Fruit fly (Drosophila melanogaster) whole organism, embryonic: Measurements from ENCODE around the gene Ire1.
A peak's percentile ranks its signal among the peaks of the same experiment; 100 is the strongest.

Experiments used
- Asciz ChIP-seq: fragments of 200-800 bp; sonication (Bioruptor generic); optimal IDR thresholded peaks from 2 replicates; lab custom pipeline; 2017; ENCODE audit warnings: missing biosample characterization, mild to moderate bottlenecking, missing genetic modification characterization, missing genetic modification reagents
- C15 ChIP-seq: fragments of 200-800 bp; sonication (Bioruptor generic); IDR thresholded peaks from 3 replicates; pipeline ENCODE4 v1.3.6; 2022; ENCODE audit warnings: missing biosample characterization, missing genetic modification characterization
- CG1529 ChIP-seq: fragments of 200-800 bp; sonication (Bioruptor generic); optimal IDR thresholded peaks from 3 replicates; lab custom pipeline; 2018; ENCODE audit warnings: missing biosample characterization, missing genetic modification characterization
- CG1603 ChIP-seq: fragments of 200-800 bp; sonication (Bioruptor generic); optimal IDR thresholded peaks from 2 replicates; lab custom pipeline; 2019; ENCODE audit warnings: missing biosample characterization, mild to moderate bottlenecking, missing genetic modification characterization, moderate library complexity
- CG17612 ChIP-seq: fragments of 200-800 bp; sonication (Bioruptor generic); IDR thresholded peaks from 2 replicates; pipeline ENCODE4 v1.3.6; 2022; ENCODE audit warnings: missing biosample characterization, missing genetic modification characterization
- CG17829 ChIP-seq: fragments of 200-800 bp; optimal IDR thresholded peaks from 2 replicates; lab custom pipeline; 2019; ENCODE audit warnings: missing biosample characterization, mild to moderate bottlenecking, missing genetic modification characterization, moderate library complexity
- CG18262 ChIP-seq: fragments of 200-800 bp; optimal IDR thresholded peaks from 3 replicates; lab custom pipeline; 2019; ENCODE audit warnings: missing biosample characterization, mild to moderate bottlenecking, missing genetic modification characterization, moderate library complexity
- CG2116 ChIP-seq: fragments of 200-800 bp; sonication (Bioruptor generic); optimal IDR thresholded peaks from 3 replicates; lab custom pipeline; 2018; ENCODE audit warnings: missing biosample characterization, mild to moderate bottlenecking, missing genetic modification characterization
- CG2712 ChIP-seq: fragments of 200-800 bp; optimal IDR thresholded peaks from 3 replicates; lab custom pipeline; 2019; ENCODE audit warnings: missing biosample characterization, mild to moderate bottlenecking, missing genetic modification characterization, moderate library complexity
- CG3163 ChIP-seq: fragments of 200-800 bp; sonication (Bioruptor generic); optimal IDR thresholded peaks from 3 replicates; lab custom pipeline; 2016; ENCODE audit warnings: missing biosample characterization, missing genetic modification characterization
- CG34224 ChIP-seq: fragments of 200-800 bp; sonication (Bioruptor generic); IDR thresholded peaks from 3 replicates; pipeline ENCODE4 v1.3.6; 2022; ENCODE audit warnings: missing biosample characterization, missing genetic modification characterization; ENCODE audit not compliant: partially characterized antibody
- CG43689 ChIP-seq: fragments of 200-800 bp; sonication (Bioruptor generic); IDR thresholded peaks from 2 replicates; pipeline ENCODE4 v1.3.6; 2022; ENCODE audit warnings: missing biosample characterization, missing genetic modification characterization
- CG7963 ChIP-seq: fragments of 200-800 bp; sonication (Bioruptor generic); IDR thresholded peaks from 3 replicates; pipeline ENCODE4 v1.3.6; 2022; ENCODE audit warnings: missing biosample characterization, missing genetic modification characterization; ENCODE audit not compliant: partially characterized antibody
- CG8359 ChIP-seq: fragments of 200-800 bp; sonication (Bioruptor generic); optimal IDR thresholded peaks from 2 replicates; lab custom pipeline; 2017; ENCODE audit warnings: missing biosample characterization, mild to moderate bottlenecking, missing genetic modification characterization, borderline replicate concordance
- CG8924 ChIP-seq: fragments of 200-800 bp; optimal IDR thresholded peaks from 3 replicates; lab custom pipeline; 2019; ENCODE audit warnings: missing biosample characterization, mild to moderate bottlenecking, missing genetic modification characterization, moderate library complexity
- CG8944 ChIP-seq: fragments of 200-800 bp; sonication (Bioruptor generic); optimal IDR thresholded peaks from 3 replicates; lab custom pipeline; 2016; ENCODE audit warnings: missing biosample characterization, missing genetic modification characterization
- CG9817 ChIP-seq: fragments of 200-800 bp; sonication (Bioruptor generic); optimal IDR thresholded peaks from 2 replicates; lab custom pipeline; 2018; ENCODE audit warnings: missing biosample characterization, mild to moderate bottlenecking, missing genetic modification characterization, moderate library complexity
- D19A ChIP-seq: fragments of 200-800 bp; optimal IDR thresholded peaks from 3 replicates; lab custom pipeline; 2019; ENCODE audit warnings: missing biosample characterization, mild to moderate bottlenecking, missing genetic modification characterization, moderate library complexity
- Deaf1 ChIP-seq: fragments of 200-800 bp; optimal IDR thresholded peaks from 3 replicates; lab custom pipeline; 2019; ENCODE audit warnings: missing biosample characterization, mild to moderate bottlenecking, missing genetic modification characterization, moderate library complexity
- Dip3 ChIP-seq: fragments of 200-800 bp; sonication (Bioruptor generic); optimal IDR thresholded peaks from 3 replicates; lab custom pipeline; 2016; ENCODE audit warnings: missing biosample characterization, missing genetic modification characterization
- Ets97D ChIP-seq: fragments of 200-800 bp; sonication (Bioruptor generic); optimal IDR thresholded peaks from 3 replicates; lab custom pipeline; 2016; ENCODE audit warnings: missing biosample characterization, missing genetic modification characterization
- Gsc ChIP-seq: fragments of 200-800 bp; sonication (Bioruptor generic); IDR thresholded peaks from 2 replicates; pipeline ENCODE4 v1.3.6; 2022; ENCODE audit warnings: missing biosample characterization, missing genetic modification characterization
- H15 ChIP-seq: fragments of 200-800 bp; sonication (Bioruptor generic); IDR thresholded peaks from 3 replicates; pipeline ENCODE4 v1.3.6; 2022; ENCODE audit warnings: missing biosample characterization, missing genetic modification characterization
- HLHmδ ChIP-seq: fragments of 200-800 bp; sonication (Bioruptor generic); optimal IDR thresholded peaks from 2 replicates; lab custom pipeline; 2018; ENCODE audit warnings: missing biosample characterization, mild to moderate bottlenecking, missing genetic modification characterization, moderate library complexity
- Hr3 ChIP-seq: fragments of 200-800 bp; sonication (Bioruptor generic); optimal IDR thresholded peaks from 3 replicates; lab custom pipeline; 2016; ENCODE audit warnings: missing biosample characterization, missing genetic modification characterization
- Hr78 ChIP-seq, 2 experiments: fragments of 200-800 bp in 1 of 2; fragments of >200 bp in 1 of 2; sonication (Bioruptor generic) in 1 of 2; optimal IDR thresholded peaks; 2 replicates each; lab custom pipeline; 2017 to 2019; ENCODE audit warnings: missing biosample characterization in 2 of 2, missing genetic modification characterization in 2 of 2, mild to moderate bottlenecking in 1 of 2, moderate library complexity in 1 of 2
- Med ChIP-seq: fragments of 200-800 bp; sonication (Bioruptor generic); peaks from one replicate; lab custom pipeline; 2016; ENCODE audit warnings: missing biosample characterization, missing genetic modification characterization, mild to moderate bottlenecking, inconsistent platforms, moderate library complexity
- Nf-YB ChIP-seq: fragments of 200-800 bp; sonication (Bioruptor generic); optimal IDR thresholded peaks from 3 replicates; lab custom pipeline; 2019; ENCODE audit warnings: missing biosample characterization, mild to moderate bottlenecking, missing genetic modification characterization, moderate library complexity
- Opbp ChIP-seq: fragments of 200-800 bp; sonication (Bioruptor generic); IDR thresholded peaks from 3 replicates; pipeline ENCODE4 v1.3.6; 2022; ENCODE audit warnings: missing biosample characterization, missing genetic modification characterization; ENCODE audit not compliant: partially characterized antibody
- Rfx ChIP-seq: fragments of 200-800 bp; sonication (Bioruptor generic); IDR thresholded peaks from 2 replicates; pipeline ENCODE4 v1.3.6; 2022; ENCODE audit warnings: missing biosample characterization, missing genetic modification characterization
- Rx ChIP-seq: fragments of 200-800 bp; sonication (Bioruptor generic); IDR thresholded peaks from 2 replicates; pipeline ENCODE4 v1.3.6; 2022; ENCODE audit warnings: missing biosample characterization, missing genetic modification characterization
- Scr ChIP-seq: fragments of 200-800 bp; sonication (Bioruptor generic); IDR thresholded peaks from 2 replicates; pipeline ENCODE4 v1.3.6; 2022; ENCODE audit warnings: missing biosample characterization, missing genetic modification characterization; ENCODE audit not compliant: partially characterized antibody
- Ssrp ChIP-seq: fragments of 200-800 bp; sonication (Bioruptor generic); optimal IDR thresholded peaks from 2 replicates; lab custom pipeline; 2018; ENCODE audit warnings: missing biosample characterization, mild to moderate bottlenecking, missing genetic modification characterization, moderate library complexity
- ewg ChIP-seq: fragments of 200-800 bp; sonication (Bioruptor generic); optimal IDR thresholded peaks from 3 replicates; lab custom pipeline; 2017; ENCODE audit warnings: mild to moderate bottlenecking, missing biosample characterization, missing genetic modification reagents, missing genetic modification characterization
- ftz-f1 ChIP-seq: fragments of 200-800 bp; sonication (Bioruptor generic); optimal IDR thresholded peaks from 2 replicates; lab custom pipeline; 2016; ENCODE audit warnings: missing biosample characterization, missing genetic modification characterization
- gem ChIP-seq: fragments of 200-800 bp; sonication (Bioruptor generic); optimal IDR thresholded peaks from 2 replicates; lab custom pipeline; 2019; ENCODE audit warnings: missing biosample characterization, mild to moderate bottlenecking, missing genetic modification characterization, moderate library complexity
- jing ChIP-seq: fragments of 200-800 bp; sonication (Bioruptor generic); optimal IDR thresholded peaks from 2 replicates; lab custom pipeline; 2018; ENCODE audit warnings: missing biosample characterization, mild to moderate bottlenecking, missing genetic modification characterization
- kni ChIP-seq: fragments of 200-800 bp; sonication (Bioruptor generic); optimal IDR thresholded peaks from 3 replicates; lab custom pipeline; 2017; ENCODE audit warnings: mild to moderate bottlenecking, missing biosample characterization, missing genetic modification reagents, missing genetic modification characterization
- knrl ChIP-seq: fragments of 200-800 bp; sonication (Bioruptor generic); IDR thresholded peaks from 3 replicates; pipeline ENCODE4 v1.3.6; 2022; ENCODE audit warnings: missing biosample characterization, missing genetic modification characterization; ENCODE audit not compliant: partially characterized antibody
- nerfin-1 ChIP-seq: fragments of 200-800 bp; sonication (Bioruptor generic); optimal IDR thresholded peaks from 3 replicates; lab custom pipeline; 2019; ENCODE audit warnings: missing biosample characterization, mild to moderate bottlenecking, missing genetic modification characterization, moderate library complexity
- org-1 ChIP-seq: fragments of 200-800 bp; sonication (Bioruptor generic); optimal IDR thresholded peaks from 2 replicates; lab custom pipeline; 2017; ENCODE audit warnings: missing biosample characterization, missing genetic modification characterization
- pb ChIP-seq: fragments of 200-800 bp; sonication (Bioruptor generic); optimal IDR thresholded peaks from 3 replicates; lab custom pipeline; 2016; ENCODE audit warnings: missing biosample characterization, missing genetic modification characterization
- phol ChIP-seq: fragments of 200-800 bp; sonication (Bioruptor generic); optimal IDR thresholded peaks from 3 replicates; lab custom pipeline; 2018; ENCODE audit warnings: missing biosample characterization, mild to moderate bottlenecking, missing genetic modification characterization, moderate library complexity
- row ChIP-seq: fragments of 200-800 bp; sonication (Bioruptor generic); IDR thresholded peaks from 3 replicates; pipeline ENCODE4 v1.3.6; 2022; ENCODE audit warnings: missing biosample characterization, missing genetic modification characterization
- scrt ChIP-seq: fragments of 200-800 bp; sonication (Bioruptor generic); optimal IDR thresholded peaks from 2 replicates; lab custom pipeline; 2018; ENCODE audit warnings: missing biosample characterization, mild to moderate bottlenecking, missing genetic modification characterization, moderate library complexity
- slp2 ChIP-seq: fragments of 200-800 bp; sonication (Bioruptor generic); optimal IDR thresholded peaks from 2 replicates; lab custom pipeline; 2016; ENCODE audit warnings: missing biosample characterization, missing genetic modification characterization
- sna ChIP-seq: fragments of 200-800 bp; sonication (Bioruptor generic); IDR thresholded peaks from 2 replicates; pipeline ENCODE4 v1.3.6; 2022; ENCODE audit warnings: missing biosample characterization, missing genetic modification characterization; ENCODE audit not compliant: partially characterized antibody
- sr ChIP-seq: fragments of 200-800 bp; sonication (Bioruptor generic); IDR thresholded peaks from 3 replicates; pipeline ENCODE4 v1.3.6; 2022; ENCODE audit warnings: missing biosample characterization, missing genetic modification characterization
- usp ChIP-seq: fragments of >200 bp; optimal IDR thresholded peaks from 2 replicates; lab custom pipeline; 2017; ENCODE audit warnings: missing biosample characterization, missing genetic modification characterization
- vvl ChIP-seq: fragments of 200-800 bp; sonication (Bioruptor generic); IDR thresholded peaks from 2 replicates; pipeline ENCODE4 v1.3.6; 2022; ENCODE audit warnings: missing biosample characterization, missing genetic modification characterization
- zf30C ChIP-seq: fragments of 200-800 bp; sonication (Bioruptor generic); optimal IDR thresholded peaks from 3 replicates; lab custom pipeline; 2018; ENCODE audit warnings: missing biosample characterization, mild to moderate bottlenecking, missing genetic modification characterization

Gene Ire1

dm6 chr3R:19820994-19821393 is 40.1 kb downstream of the Ire1 start (continued):
- TF ChIP-seq pb (GFP tag; lab: Kevin White, UChicago), result no peak
- peak; percentile 14 for TF ChIP-seq CG17829
- no peak for TF ChIP-seq vvl (GFP tag; lab: Robert Waterston, UW)
- TF ChIP-seq CG1529 (GFP tag; lab: Kevin White, UChicago), result no peak
- no peak for TF ChIP-seq usp (GFP tag; lab: Kevin White, UChicago)
- TF ChIP-seq CG8359 (GFP tag; lab: Kevin White, UChicago), result no peak
- TF ChIP-seq zf30C, result peak; percentile 13
- no peak for TF ChIP-seq Nf-YB (GFP tag; lab: Kevin White, UChicago)
- TF ChIP-seq sr (GFP tag; lab: Robert Waterston, UW), result no peak
- no peak for TF ChIP-seq Gsc (GFP tag; lab: Robert Waterston, UW)
- no peak for TF ChIP-seq CG17612 (GFP tag; lab: Robert Waterston, UW)
- TF ChIP-seq Rx (GFP tag; lab: Robert Waterston, UW), result no peak
- TF ChIP-seq CG2116 (GFP tag; lab: Kevin White, UChicago), result no peak
- TF ChIP-seq CG9817 (tag; lab: Kevin White, UChicago), result no peak
- TF ChIP-seq kni, result no peak
- TF ChIP-seq H15 (GFP tag; lab: Robert Waterston, UW), result no peak
- no peak for TF ChIP-seq CG43689 (GFP tag; lab: Robert Waterston, UW)
- TF ChIP-seq phol (tag; lab: Kevin White, UChicago), result peak; percentile 26
- TF ChIP-seq HLHmδ (GFP tag; lab: Kevin White, UChicago), result no peak
- no peak for TF ChIP-seq Dip3 (GFP tag; lab: Kevin White, UChicago)
- no peak for TF ChIP-seq CG8944 (GFP tag; lab: Kevin White, UChicago)
- no peak for TF ChIP-seq nerfin-1 (tag; lab: Kevin White, UChicago)
- no peak for TF ChIP-seq scrt (GFP tag; lab: Kevin White, UChicago)
- TF ChIP-seq C15 (GFP tag; lab: Robert Waterston, UW), result no peak
- peak; percentile 12 for TF ChIP-seq CG1603 (tag; lab: Kevin White, UChicago)
- no peak for TF ChIP-seq Ets97D (GFP tag; lab: Kevin White, UChicago)
- TF ChIP-seq sna (GFP tag; lab: Robert Waterston, UW), result no peak
- TF ChIP-seq CG34224 (GFP tag; lab: Robert Waterston, UW), result no peak
- no peak for TF ChIP-seq Hr3 (GFP tag; lab: Kevin White, UChicago)
- TF ChIP-seq Opbp (GFP tag; lab: Robert Waterston, UW), result no peak
- no peak for TF ChIP-seq slp2 (GFP tag; lab: Kevin White, UChicago)
- TF ChIP-seq knrl (GFP tag; lab: Robert Waterston, UW), result no peak
- TF ChIP-seq D19A, result peak; percentile 1
- TF ChIP-seq ewg (GFP tag; lab: Kevin White, UChicago), result no peak
- peak; percentile 41; the same call in 1 of the 3 replicates for TF ChIP-seq row
- no peak for TF ChIP-seq Scr (GFP tag; lab: Robert Waterston, UW)
- no peak for TF ChIP-seq Rfx (GFP tag; lab: Robert Waterston, UW)
- TF ChIP-seq CG8924, result peak; percentile 22
- TF ChIP-seq gem (tag; lab: Kevin White, UChicago), result peak; percentile 42
- peak; percentile 49 for TF ChIP-seq Med
- TF ChIP-seq org-1 (GFP tag; lab: Kevin White, UChicago), result no peak
- TF ChIP-seq Ssrp (tag; lab: Kevin White, UChicago), result peak; percentile 0
- TF ChIP-seq Asciz (GFP tag; lab: Kevin White, UChicago), result peak; percentile 20
- no peak for TF ChIP-seq CG3163 (GFP tag; lab: Kevin White, UChicago)
- peak; percentile 39 for TF ChIP-seq CG18262 (tag; lab: Kevin White, UChicago)
- peak; percentile 36 for TF ChIP-seq CG2712 (tag; lab: Kevin White, UChicago)
- no peak for TF ChIP-seq jing (GFP tag; lab: Kevin White, UChicago)
- no peak for TF ChIP-seq ftz-f1 (GFP tag; lab: Kevin White, UChicago)
- TF ChIP-seq Deaf1, result no peak
- no peak for TF ChIP-seq Hr78 (GFP tag; optimal IDR thresholded peaks at IDR 0.05; lab: Kevin White, UChicago)
- TF ChIP-seq CG7963 (GFP tag; lab: Robert Waterston, UW), result no peak
